Worm (Caenorhabditis elegans): ENCODE data around the gene Y66C5A.1.

DNA sequence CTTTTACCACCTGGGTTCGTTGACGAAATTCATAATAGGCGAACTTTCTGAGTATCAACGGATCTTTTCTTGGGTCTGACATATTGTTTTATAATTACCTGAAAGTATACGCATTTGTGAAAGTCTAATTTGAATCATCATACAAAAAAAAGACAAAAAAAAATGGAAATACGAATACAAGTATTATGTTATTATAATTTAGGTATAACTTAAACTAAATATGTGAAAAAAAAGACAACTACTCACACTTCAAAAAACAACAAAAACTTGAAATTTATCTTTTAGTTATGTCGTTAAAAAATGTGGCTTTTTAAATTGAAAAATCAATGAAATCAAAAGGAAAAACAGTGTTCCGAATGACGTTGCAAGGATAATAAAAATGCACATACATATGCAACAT, 42.5 kb downstream of the Y66C5A.1 start, which contains the start of gene fbxa-179:
- no peak for TF ChIP-seq aly-2 (tag; optimal IDR thresholded peaks at IDR 0.05)
- no peak for TF ChIP-seq ztf-1 (GFP tag; conservative IDR thresholded peaks at IDR 0.05)
- no peak for TF ChIP-seq nhr-23 (tag; optimal IDR thresholded peaks at IDR 0.05)
- TF ChIP-seq ama-1 (optimal IDR thresholded peaks at IDR 0.05): no peak
- no peak for TF ChIP-seq ztf-4 (tag; optimal IDR thresholded peaks at IDR 0.05)
- no peak for TF ChIP-seq ceh-16 (tag; optimal IDR thresholded peaks at IDR 0.05)
- TF ChIP-seq nhr-11 (tag; optimal IDR thresholded peaks at IDR 0.05): no peak
- TF ChIP-seq ceh-82 (tag; optimal IDR thresholded peaks at IDR 0.05): no peak
- TF ChIP-seq mbf-1 (tag; optimal IDR thresholded peaks at IDR 0.05): no peak
- TF ChIP-seq lin-11 (tag; optimal IDR thresholded peaks at IDR 0.05): no peak
- no peak for TF ChIP-seq elt-3 (tag; optimal IDR thresholded peaks at IDR 0.05)
- no peak for TF ChIP-seq nhr-237 (tag; optimal IDR thresholded peaks at IDR 0.05)
- TF ChIP-seq elt-1 (tag; optimal IDR thresholded peaks at IDR 0.05): no peak
